Fruit fly (Drosophila melanogaster) whole organism, embryonic: Measurements from ENCODE around the gene CG8112.
A peak's percentile ranks its signal among the peaks of the same experiment; 100 is the strongest.

Source experiments
- Atf3 ChIP-seq: fragments of 200-800 bp; sonication (Bioruptor generic); optimal IDR thresholded peaks from 3 replicates; lab custom pipeline; 2016; ENCODE audit warnings: missing biosample characterization, missing genetic modification characterization
- CG11696 ChIP-seq: fragments of 200-800 bp; sonication (Bioruptor generic); IDR thresholded peaks from 2 replicates; pipeline ENCODE4 v1.3.6; 2022; ENCODE audit warnings: missing biosample characterization, missing genetic modification characterization
- CG12155 ChIP-seq: fragments of 200-800 bp; sonication (Bioruptor generic); optimal IDR thresholded peaks from 3 replicates; lab custom pipeline; 2016; ENCODE audit warnings: missing biosample characterization, missing genetic modification characterization
- CG12659 ChIP-seq: fragments of 200-800 bp; sonication (Bioruptor generic); optimal IDR thresholded peaks from 3 replicates; lab custom pipeline; 2017; ENCODE audit warnings: mild to moderate bottlenecking, missing biosample characterization, missing genetic modification reagents, missing genetic modification characterization
- CG14965 ChIP-seq: fragments of 200-800 bp; sonication (Bioruptor generic); optimal IDR thresholded peaks from 2 replicates; lab custom pipeline; 2016; ENCODE audit warnings: missing biosample characterization, missing genetic modification characterization, borderline replicate concordance
- CG15479 ChIP-seq: fragments of 200-800 bp; sonication (Bioruptor generic); optimal IDR thresholded peaks from 3 replicates; lab custom pipeline; 2019; ENCODE audit warnings: missing biosample characterization, mild to moderate bottlenecking, missing genetic modification characterization, moderate library complexity
- CG16863 ChIP-seq: fragments of 200-800 bp; sonication (Bioruptor generic); optimal IDR thresholded peaks from 3 replicates; lab custom pipeline; 2016; ENCODE audit warnings: missing biosample characterization, missing genetic modification characterization
- CG17186 ChIP-seq: fragments of 200-800 bp; sonication (Bioruptor generic); optimal IDR thresholded peaks from 3 replicates; lab custom pipeline; 2017; ENCODE audit warnings: missing biosample characterization, missing genetic modification reagents, missing genetic modification characterization
- CG17612 ChIP-seq: fragments of 200-800 bp; sonication (Bioruptor generic); IDR thresholded peaks from 2 replicates; pipeline ENCODE4 v1.3.6; 2022; ENCODE audit warnings: missing biosample characterization, missing genetic modification characterization
- CG1832 ChIP-seq: fragments of 200-800 bp; sonication (Bioruptor generic); optimal IDR thresholded peaks from 2 replicates; lab custom pipeline; 2017; ENCODE audit warnings: missing biosample characterization, mild to moderate bottlenecking, missing genetic modification characterization, inconsistent platforms
- CG7839 ChIP-seq: fragments of 200-800 bp; sonication (Bioruptor generic); optimal IDR thresholded peaks from 3 replicates; lab custom pipeline; 2018; ENCODE audit warnings: missing biosample characterization, mild to moderate bottlenecking, missing genetic modification characterization, moderate library complexity
- CG8281 ChIP-seq: fragments of 200-800 bp; sonication (Bioruptor generic); optimal IDR thresholded peaks from 2 replicates; lab custom pipeline; 2018; ENCODE audit warnings: missing biosample characterization, mild to moderate bottlenecking, missing genetic modification characterization, moderate library complexity
- CrebB ChIP-seq: fragments of 200-800 bp; sonication (Bioruptor generic); optimal IDR thresholded peaks from 3 replicates; lab custom pipeline; 2018; ENCODE audit warnings: missing biosample characterization, mild to moderate bottlenecking, missing genetic modification characterization
- D ChIP-seq, 2 experiments: fragments of 200-800 bp in 1 of 2; fragments of >200 bp in 1 of 2; sonication (Bioruptor generic) in 1 of 2; optimal IDR thresholded peaks; 2 replicates in 1 of 2; 3 replicates in 1 of 2; lab custom pipeline; 2017; ENCODE audit warnings: mild to moderate bottlenecking in 1 of 2, missing biosample characterization in 1 of 2, missing genetic modification characterization in 1 of 2, missing genetic modification reagents in 1 of 2
- Drgx ChIP-seq: fragments of 200-800 bp; sonication (Bioruptor generic); IDR thresholded peaks from 2 replicates; pipeline ENCODE4 v1.3.6; 2022; ENCODE audit warnings: missing biosample characterization, missing genetic modification characterization
- GATAe ChIP-seq: fragments of 200-800 bp; sonication (Bioruptor generic); conservative IDR thresholded peaks from 2 replicates; pipeline ENCODE4 v1.3.6; 2022; ENCODE audit warnings: missing biosample characterization, missing genetic modification characterization
- Gug ChIP-seq: fragments of 200-800 bp; sonication (Bioruptor generic); IDR thresholded peaks from 4 replicates; pipeline ENCODE4 v1.3.6; 2022; ENCODE audit warnings: missing biosample characterization, missing genetic modification characterization
- Hr51 ChIP-seq, 2 experiments: fragments of 200-800 bp; sonication (Bioruptor generic); optimal IDR thresholded peaks; 2 replicates in 1 of 2; 3 replicates in 1 of 2; lab custom pipeline; 2016 to 2018; ENCODE audit warnings: missing biosample characterization in 2 of 2, missing genetic modification characterization in 2 of 2, mild to moderate bottlenecking in 1 of 2, moderate library complexity in 1 of 2
- Kr ChIP-seq: fragments of 200-800 bp; sonication (Bioruptor generic); optimal IDR thresholded peaks from 2 replicates; lab custom pipeline; 2017; ENCODE audit warnings: missing biosample characterization, mild to moderate bottlenecking, missing genetic modification characterization
- Max ChIP-seq: fragments of 200-800 bp; sonication (Bioruptor generic); optimal IDR thresholded peaks from 2 replicates; lab custom pipeline; 2016; ENCODE audit warnings: missing biosample characterization, mild to moderate bottlenecking, missing genetic modification characterization
- Mrtf ChIP-seq: fragments of 200-800 bp; sonication (Bioruptor generic); IDR thresholded peaks from 3 replicates; pipeline ENCODE4 v1.3.6; 2022; ENCODE audit warnings: missing biosample characterization, missing genetic modification characterization
- NC2β ChIP-seq: fragments of 200-800 bp; sonication (Bioruptor generic); optimal IDR thresholded peaks from 2 replicates; lab custom pipeline; 2016; ENCODE audit warnings: missing biosample characterization, missing genetic modification characterization
- Nf-YC ChIP-seq: fragments of 200-800 bp; optimal IDR thresholded peaks from 3 replicates; lab custom pipeline; 2019; ENCODE audit warnings: missing biosample characterization, mild to moderate bottlenecking, missing genetic modification characterization, moderate library complexity
- Sox100B ChIP-seq: fragments of 200-800 bp; sonication (Bioruptor generic); optimal IDR thresholded peaks from 3 replicates; lab custom pipeline; 2018; ENCODE audit warnings: missing biosample characterization, mild to moderate bottlenecking, missing genetic modification characterization
- ab ChIP-seq: fragments of 200-800 bp; sonication (Bioruptor generic); optimal IDR thresholded peaks from 2 replicates; lab custom pipeline; 2016; ENCODE audit warnings: missing biosample characterization, missing genetic modification characterization
- al ChIP-seq: fragments of 200-800 bp; sonication (Bioruptor generic); IDR thresholded peaks from 2 replicates; pipeline ENCODE4 v1.3.6; 2022; ENCODE audit warnings: missing biosample characterization, missing genetic modification characterization
- amos ChIP-seq: fragments of 200-800 bp; sonication (Bioruptor generic); IDR thresholded peaks from 2 replicates; pipeline ENCODE4 v1.3.6; 2022; ENCODE audit warnings: missing biosample characterization, missing genetic modification characterization; ENCODE audit not compliant: partially characterized antibody
- bbx ChIP-seq: fragments of 200-800 bp; sonication (Bioruptor generic); IDR thresholded peaks from 2 replicates; pipeline ENCODE4 v1.3.6; 2022; ENCODE audit warnings: missing biosample characterization, missing genetic modification characterization; ENCODE audit not compliant: partially characterized antibody
- cad ChIP-seq: fragments of >200 bp; optimal IDR thresholded peaks from 2 replicates; lab custom pipeline; 2017; ENCODE audit warnings: missing biosample characterization, missing genetic modification characterization
- cato ChIP-seq: fragments of 200-800 bp; sonication (Bioruptor generic); optimal IDR thresholded peaks from 2 replicates; lab custom pipeline; 2016; ENCODE audit warnings: missing biosample characterization, missing genetic modification characterization, borderline replicate concordance
- chn ChIP-seq: fragments of 200-800 bp; sonication (Bioruptor generic); optimal IDR thresholded peaks from 2 replicates; lab custom pipeline; 2016; ENCODE audit warnings: missing biosample characterization, missing genetic modification characterization
- ftz-f1 ChIP-seq: fragments of 200-800 bp; sonication (Bioruptor generic); optimal IDR thresholded peaks from 2 replicates; lab custom pipeline; 2016; ENCODE audit warnings: missing biosample characterization, missing genetic modification characterization
- gem ChIP-seq: fragments of 200-800 bp; sonication (Bioruptor generic); optimal IDR thresholded peaks from 2 replicates; lab custom pipeline; 2019; ENCODE audit warnings: missing biosample characterization, mild to moderate bottlenecking, missing genetic modification characterization, moderate library complexity
- mam ChIP-seq: fragments of 200-800 bp; sonication (Bioruptor generic); optimal IDR thresholded peaks from 3 replicates; lab custom pipeline; 2016; ENCODE audit warnings: missing biosample characterization, missing genetic modification characterization
- nmo ChIP-seq: fragments of 200-800 bp; sonication (Bioruptor generic); optimal IDR thresholded peaks from 2 replicates; lab custom pipeline; 2018; ENCODE audit warnings: missing biosample characterization, mild to moderate bottlenecking, missing genetic modification characterization, moderate library complexity
- pan ChIP-seq, 4 experiments: fragments of >200 bp in 3 of 4; fragments of 200-800 bp in 1 of 4; sonication (Bioruptor generic) in 1 of 4; optimal IDR thresholded peaks in 3 of 4; IDR thresholded peaks in 1 of 4; 2 replicates each; pipeline versions ENCODE4 v1.3.6 to Lab custom; 2017 to 2022; ENCODE audit warnings: missing biosample characterization in 2 of 4, missing genetic modification characterization in 2 of 4, mixed read lengths in 1 of 4
- psq ChIP-seq: fragments of 200-800 bp; sonication (Bioruptor generic); optimal IDR thresholded peaks from 2 replicates; lab custom pipeline; 2017; ENCODE audit warnings: missing biosample characterization, missing genetic modification characterization
- sens-2 ChIP-seq: fragments of 200-800 bp; sonication (Bioruptor generic); IDR thresholded peaks from 2 replicates; pipeline ENCODE4 v1.3.6; 2022; ENCODE audit warnings: missing biosample characterization, missing genetic modification characterization
- shn ChIP-seq: fragments of 200-800 bp; sonication (Bioruptor generic); optimal IDR thresholded peaks from 3 replicates; lab custom pipeline; 2016; ENCODE audit warnings: missing biosample characterization, missing genetic modification characterization
- tap ChIP-seq: fragments of 200-800 bp; optimal IDR thresholded peaks from 3 replicates; lab custom pipeline; 2019; ENCODE audit warnings: missing biosample characterization, mild to moderate bottlenecking, missing genetic modification characterization, moderate library complexity
- tio ChIP-seq: fragments of 200-800 bp; sonication (Bioruptor generic); optimal IDR thresholded peaks from 2 replicates; lab custom pipeline; 2017; ENCODE audit warnings: missing biosample characterization, missing genetic modification characterization, inconsistent platforms
- tll ChIP-seq, 2 experiments: fragments of 200-800 bp in 1 of 2; fragments of >200 bp in 1 of 2; sonication (Bioruptor generic) in 1 of 2; optimal IDR thresholded peaks; 2 replicates each; lab custom pipeline; 2017 to 2019; ENCODE audit warnings: missing biosample characterization in 2 of 2, missing genetic modification characterization in 2 of 2, mild to moderate bottlenecking in 1 of 2, moderate library complexity in 1 of 2
- toy ChIP-seq: fragments of 200-800 bp; sonication (Bioruptor generic); IDR thresholded peaks from 2 replicates; pipeline ENCODE4 v1.3.6; 2022; ENCODE audit warnings: missing biosample characterization, missing genetic modification characterization
- zen ChIP-seq: fragments of 200-800 bp; sonication (Bioruptor generic); optimal IDR thresholded peaks from 3 replicates; lab custom pipeline; 2018; ENCODE audit warnings: missing biosample characterization, mild to moderate bottlenecking, missing genetic modification characterization, moderate library complexity

The CG8112 gene

dm6 chr3R:8699230-8699629 lies 13.5 kb upstream of the CG8112 start:
- peak in 1 of 2 experiments; percentile 93 for TF ChIP-seq tll (GFP tag; optimal IDR thresholded peaks at IDR 0.05; lab: Kevin White, UChicago)
- TF ChIP-seq CG1832 (GFP tag; lab: Kevin White, UChicago), result no peak
- TF ChIP-seq zen (tag; lab: Kevin White, UChicago), result peak; percentile 76
- TF ChIP-seq CG15479, result peak; percentile 88

dm6 chr3R:8700660-8701059 lies 12.1 kb upstream of the CG8112 start:
- TF ChIP-seq CG11696 (GFP tag; lab: Robert Waterston, UW) (no peak), tio (GFP tag; lab: Kevin White, UChicago) (no peak), ab (GFP tag; lab: Kevin White, UChicago) (no peak), al (GFP tag; lab: Robert Waterston, UW) (no peak), CG16863 (GFP tag; lab: Kevin White, UChicago) (no peak), D (optimal IDR thresholded peaks at IDR 0.05; lab: Kevin White, UChicago) (peak; percentile 73), D (GFP tag; optimal IDR thresholded peaks at IDR 0.05; lab: Kevin White, UChicago) (no peak), shn (no peak), Max (GFP tag; lab: Kevin White, UChicago) (no peak), bbx (GFP tag; lab: Robert Waterston, UW) (no peak), CG15479 (peak; percentile 64), CG8281 (tag; lab: Kevin White, UChicago) (no peak), tll (GFP tag; optimal IDR thresholded peaks at IDR 0.05; lab: Kevin White, UChicago) (peak in 1 of 2 experiments; percentile 4), amos (GFP tag; lab: Robert Waterston, UW) (no peak), cad (GFP tag; lab: Kevin White, UChicago) (peak; percentile 79), Atf3 (GFP tag; lab: Kevin White, UChicago) (no peak), chn (GFP tag; lab: Kevin White, UChicago) (no peak), nmo (GFP tag; lab: Kevin White, UChicago) (no peak), psq (no peak), CG17186 (no peak)
- TF ChIP-seq, all 482 proteins: peak for 4

DNA sequence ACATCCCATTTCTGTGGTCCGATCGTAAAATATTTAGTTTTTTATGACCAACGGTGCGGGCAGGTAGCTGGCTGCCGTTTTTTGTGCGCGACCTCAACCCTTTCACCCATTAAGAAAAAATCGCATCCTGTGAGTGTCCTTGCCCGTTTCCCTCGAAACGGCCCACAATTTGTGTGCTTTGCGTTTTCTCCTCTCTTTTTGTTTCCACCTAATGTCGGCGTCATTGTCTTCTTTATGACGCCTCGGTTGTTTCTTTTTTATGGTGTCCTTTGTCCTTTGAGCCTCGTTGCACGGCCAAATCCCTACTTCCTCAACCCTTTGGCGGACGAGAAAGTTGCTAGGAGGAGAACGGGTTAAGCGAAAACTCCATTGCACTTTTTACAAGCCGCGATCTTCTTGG lies 11.5 kb upstream of the CG8112 start:
- TF ChIP-seq tap (tag; lab: Kevin White, UChicago) (no peak), Gug (GFP tag; lab: Robert Waterston, UW) (no peak), Kr (GFP tag; lab: Kevin White, UChicago) (peak; percentile 93), Drgx (GFP tag; lab: Robert Waterston, UW) (no peak), Nf-YC (tag; lab: Kevin White, UChicago) (no peak), CrebB (tag; lab: Kevin White, UChicago) (no peak), CG7839 (tag; lab: Kevin White, UChicago) (no peak), cato (no peak), Sox100B (GFP tag; lab: Kevin White, UChicago) (no peak), pan (optimal IDR thresholded peaks at IDR 0.05; lab: Kevin White, UChicago) (no peak), pan (GFP tag; optimal IDR thresholded peaks at IDR 0.05 in 1 of 2, IDR thresholded peaks at IDR 0.05 in 1 of 2) (no peak), toy (no peak), cad (GFP tag; lab: Kevin White, UChicago) (peak; percentile 82), sens-2 (GFP tag; lab: Robert Waterston, UW) (no peak), CG17612 (GFP tag; lab: Robert Waterston, UW) (no peak), NC2β (GFP tag; lab: Kevin White, UChicago) (no peak), gem (tag; lab: Kevin White, UChicago) (no peak), D (optimal IDR thresholded peaks at IDR 0.05; lab: Kevin White, UChicago) (peak; percentile 40), D (GFP tag; optimal IDR thresholded peaks at IDR 0.05; lab: Kevin White, UChicago) (no peak), mam (GFP tag; lab: Kevin White, UChicago) (no peak), CG12155 (GFP tag; lab: Kevin White, UChicago) (no peak), tll (GFP tag; optimal IDR thresholded peaks at IDR 0.05; lab: Kevin White, UChicago) (peak in 1 of 2 experiments; percentile 20), CG14965 (GFP tag; lab: Kevin White, UChicago) (no peak), CG12659 (GFP tag; lab: Kevin White, UChicago) (no peak), GATAe (GFP tag; lab: Robert Waterston, UW) (no peak), zen (tag; lab: Kevin White, UChicago) (peak; percentile 76), Mrtf (GFP tag; lab: Robert Waterston, UW) (no peak), ftz-f1 (GFP tag; lab: Kevin White, UChicago) (no peak), Hr51 (GFP tag; optimal IDR thresholded peaks at IDR 0.05; lab: Kevin White, UChicago) (no peak)
